Worm (Caenorhabditis elegans) whole organism, L3 larva: Measurements from ENCODE around the gene C02F5.14.

Source experiments
- ceh-82 ChIP-seq: fragments of 150-350 bp; optimal IDR thresholded peaks from 2 replicates; lab custom pipeline; 2014; ENCODE audit warnings: missing biosample characterization, missing genetic modification characterization
- fkh-2 ChIP-seq: fragments of 150-350 bp; optimal IDR thresholded peaks from 2 replicates; lab custom pipeline; 2014; ENCODE audit warnings: missing biosample characterization, missing genetic modification reagents, missing genetic modification characterization
- fos-1 ChIP-seq: fragments of 150-350 bp; optimal IDR thresholded peaks from 2 replicates; lab custom pipeline; 2014; ENCODE audit warnings: missing biosample characterization, missing genetic modification characterization
- lin-39 ChIP-seq: fragments of 150-350 bp; optimal IDR thresholded peaks from 2 replicates; lab custom pipeline; 2018; ENCODE audit warnings: missing biosample characterization, missing genetic modification reagents, missing genetic modification characterization

ce11 chrIII:8228916-8229315 is 6.4 kb downstream of the C02F5.14 start:
- TF ChIP-seq lin-39 (tag; lab: Kevin White, UChicago) (no peak), fkh-2 (tag; lab: Kevin White, UChicago) (no peak), ceh-82 (no peak), fos-1 (tag; lab: Kevin White, UChicago) (no peak)
